Worm (Caenorhabditis elegans): ENCODE results near the gene meg-4.

The meg-4 gene

ce11 chrX:1735941-1736340, 53.2 kb downstream of the meg-4 start, which contains the start of gene F07G6.12:
Gene F07G6.12, plus strand, starts transcription at chrX:1736241.
- TF ChIP-seq nhr-237 (tag; optimal IDR thresholded peaks at IDR 0.05) (no peak), hlh-1 (tag; optimal IDR thresholded peaks at IDR 0.05) (no peak), nhr-28 (tag; optimal IDR thresholded peaks at IDR 0.05) (no peak), flh-1 (GFP tag; optimal IDR thresholded peaks at IDR 0.05) (no peak), lsy-2 (tag; optimal IDR thresholded peaks at IDR 0.05) (no peak), cnd-1 (tag; optimal IDR thresholded peaks at IDR 0.05) (no peak), nhr-12 (tag; optimal IDR thresholded peaks at IDR 0.05) (no peak), unc-39 (tag; optimal IDR thresholded peaks at IDR 0.05) (no peak), nhr-2 (tag; optimal IDR thresholded peaks at IDR 0.05) (no peak)

Data from whole organism, mixed stage, embryonic.